Fruit fly (Drosophila melanogaster) whole organism, prepupa: ENCODE data around the gene yellow-b.

Experiments
- CG3032 ChIP-seq: fragments of 200-800 bp; optimal IDR thresholded peaks from 2 replicates; lab custom pipeline; 2019; ENCODE audit warnings: missing biosample characterization, mild to moderate bottlenecking, missing genetic modification characterization, moderate library complexity
- CG4318 ChIP-seq: fragments of 200-800 bp; sonication (Bioruptor generic); optimal IDR thresholded peaks from 3 replicates; lab custom pipeline; 2017; ENCODE audit warnings: missing biosample characterization, mild to moderate bottlenecking, missing genetic modification characterization
- CG6854 ChIP-seq: fragments of 200-800 bp; sonication (Bioruptor generic); optimal IDR thresholded peaks from 2 replicates; lab custom pipeline; 2017; ENCODE audit warnings: missing biosample characterization, mild to moderate bottlenecking, missing genetic modification characterization
- cyc ChIP-seq: fragments of 200-800 bp; sonication (Bioruptor generic); optimal IDR thresholded peaks from 3 replicates; lab custom pipeline; 2016; ENCODE audit warnings: missing biosample characterization, missing genetic modification characterization
- eg ChIP-seq: fragments of 200-800 bp; sonication (Bioruptor generic); IDR thresholded peaks from 3 replicates; pipeline ENCODE4 v1.3.6; 2022; ENCODE audit warnings: missing biosample characterization, missing genetic modification characterization
- fd85E ChIP-seq: fragments of 200-800 bp; sonication (Bioruptor generic); optimal IDR thresholded peaks from 3 replicates; lab custom pipeline; 2016; ENCODE audit warnings: missing biosample characterization, missing genetic modification characterization

DNA sequence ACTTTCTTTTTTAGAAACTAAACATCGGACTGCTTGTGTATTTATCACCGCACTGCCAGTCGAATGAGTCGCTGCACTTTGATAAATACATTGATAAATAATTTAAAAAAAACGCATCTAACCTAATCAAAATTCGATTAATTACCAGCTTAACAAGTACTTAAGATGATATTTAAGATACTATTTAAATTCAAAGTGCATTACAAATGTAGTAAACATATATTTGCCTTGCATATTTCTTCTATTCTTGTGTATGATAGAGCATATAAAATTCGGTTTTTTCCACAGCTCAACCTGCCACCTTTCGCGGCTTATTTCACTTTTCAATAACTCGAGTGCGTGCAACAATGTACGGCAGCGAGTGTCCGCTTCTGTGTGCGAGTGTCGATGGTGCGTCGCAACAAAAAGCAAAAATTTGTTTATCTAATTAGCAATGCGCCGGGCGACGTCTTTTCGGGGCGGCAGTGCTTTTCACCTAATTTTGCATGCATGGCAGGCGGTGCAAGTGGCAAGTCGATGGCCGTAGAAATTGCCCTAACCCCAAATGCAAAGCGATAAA lies 50.3 kb downstream of the yellow-b start, which contains the start of gene CG13272:
- TF ChIP-seq cyc (GFP tag; lab: Kevin White, UChicago) (no peak), CG3032 (tag; lab: Kevin White, UChicago) (no peak), CG6854 (GFP tag; lab: Kevin White, UChicago) (no peak), eg (GFP tag; lab: Robert Waterston, UW) (no peak), CG4318 (peak; percentile 59), fd85E (GFP tag; lab: Kevin White, UChicago) (no peak)
